Fruit fly (Drosophila melanogaster) whole organism, embryonic: Measurements from ENCODE around the gene Cyp28d2.

ENCODE experiments used
- CG17359 ChIP-seq: fragments of 200-800 bp; sonication (Bioruptor generic); optimal IDR thresholded peaks from 3 replicates; lab custom pipeline; 2018; ENCODE audit warnings: missing biosample characterization, mild to moderate bottlenecking, missing genetic modification characterization, moderate library complexity
- CG3281 ChIP-seq: fragments of 200-800 bp; sonication (Bioruptor generic); optimal IDR thresholded peaks from 3 replicates; lab custom pipeline; 2017; ENCODE audit warnings: missing biosample characterization, mild to moderate bottlenecking, missing genetic modification characterization
- CG6813 ChIP-seq: fragments of 200-800 bp; sonication (Bioruptor generic); optimal IDR thresholded peaks from 2 replicates; lab custom pipeline; 2017; ENCODE audit warnings: missing biosample characterization, missing genetic modification characterization, mild to moderate bottlenecking, moderate library complexity, missing genetic modification reagents
- D19B ChIP-seq: fragments of 200-800 bp; sonication (Bioruptor generic); optimal IDR thresholded peaks from 2 replicates; lab custom pipeline; 2017; ENCODE audit warnings: missing biosample characterization, mild to moderate bottlenecking, missing genetic modification characterization
- Mad ChIP-seq: fragments of 200-800 bp; sonication (Bioruptor generic); optimal IDR thresholded peaks from 2 replicates; lab custom pipeline; 2016; ENCODE audit warnings: missing biosample characterization, missing genetic modification characterization
- Ptx1 ChIP-seq: fragments of 200-800 bp; sonication (Bioruptor generic); IDR thresholded peaks from 2 replicates; pipeline ENCODE4 v1.3.6; 2022; ENCODE audit warnings: missing biosample characterization, missing genetic modification characterization
- lola ChIP-seq, 3 experiments: fragments of >200 bp in 2 of 3; fragments of 200-800 bp in 1 of 3; sonication (Bioruptor generic) in 1 of 3; optimal IDR thresholded peaks; 2 replicates each; lab custom pipeline; 2017 to 2019; ENCODE audit warnings: missing biosample characterization in 3 of 3, missing genetic modification characterization in 3 of 3, mild to moderate bottlenecking in 1 of 3, moderate library complexity in 1 of 3

DNA sequence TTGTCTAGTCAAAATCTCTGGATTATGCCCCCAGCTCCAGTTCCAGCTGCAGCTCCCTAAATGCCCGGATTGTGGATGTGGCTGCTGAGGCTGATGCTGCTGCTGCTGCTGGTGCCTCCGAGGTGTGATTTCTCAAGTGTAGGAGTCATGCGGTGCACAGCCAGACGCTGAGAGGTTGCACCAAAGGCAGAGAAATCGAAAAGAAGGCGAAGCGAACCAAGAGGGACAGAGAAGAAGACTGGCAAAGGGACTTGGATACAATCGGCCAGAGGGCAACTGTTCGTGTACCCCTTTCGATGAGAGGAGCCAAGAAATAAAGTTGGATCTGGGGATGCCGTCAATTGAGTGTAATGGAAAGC, 31.5 kb downstream of the Cyp28d2 start:
- no peak for TF ChIP-seq lola (GFP tag; optimal IDR thresholded peaks at IDR 0.05; lab: Kevin White, UChicago)
- TF ChIP-seq Mad (GFP tag; lab: Kevin White, UChicago) = no peak
- TF ChIP-seq CG3281 = no peak
- TF ChIP-seq D19B (GFP tag; lab: Kevin White, UChicago) = no peak
- no peak for TF ChIP-seq CG6813 (GFP tag; lab: Kevin White, UChicago)
- TF ChIP-seq CG17359 = no peak
- TF ChIP-seq Ptx1 (GFP tag; lab: Robert Waterston, UW) = no peak
